Worm (Caenorhabditis elegans) whole organism, L1 larva: ENCODE results near the gene srxa-16.

Experiments used
- unc-130 ChIP-seq: fragments of 150-350 bp; optimal IDR thresholded peaks from 2 replicates; lab custom pipeline; 2017; ENCODE audit warnings: missing biosample characterization, missing genetic modification characterization, inconsistent platforms

Gene srxa-16

ce11 chrV:16068938-16069337 is 45.2 kb downstream of the srxa-16 start, which contains the start of gene cyp-35D1:
TSS of gene cyp-35D1 (plus strand) at chrV:16069238.
- TF ChIP-seq unc-130 (tag; lab: Kevin White, UChicago): no peak
